Fruit fly (Drosophila melanogaster): ENCODE data around the gene Jon74E.
A peak's percentile ranks its signal among the peaks of the same experiment; 100 is the strongest.

The Jon74E gene

DNA sequence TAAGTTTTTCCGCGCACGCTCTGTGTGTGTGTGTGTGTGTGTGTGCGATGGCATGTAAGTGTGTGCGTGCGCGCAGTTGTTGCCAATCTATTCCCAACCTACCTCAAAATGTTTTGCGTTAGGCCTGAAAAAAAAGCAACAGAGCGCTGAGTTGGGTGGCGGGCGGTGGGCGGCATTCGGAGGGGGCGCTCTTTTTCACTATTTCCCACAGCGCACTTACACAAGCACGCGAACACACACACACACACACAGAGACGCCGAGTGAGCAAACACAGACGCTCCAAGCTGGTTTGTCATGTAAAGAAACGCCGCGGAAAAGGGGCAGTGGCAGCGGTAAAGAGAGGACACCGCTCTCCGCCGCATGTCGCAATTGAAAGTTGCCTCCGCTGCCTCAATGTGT lies 23.2 kb upstream of the Jon74E start (continued):
- no peak for TF ChIP-seq CG9797 (GFP tag; optimal IDR thresholded peaks at IDR 0.05)
- no peak for TF ChIP-seq TFAM (GFP tag; optimal IDR thresholded peaks at IDR 0.05)
- TF ChIP-seq Myb (GFP tag; optimal IDR thresholded peaks at IDR 0.05), result no peak
- TF ChIP-seq Sox100B (GFP tag; optimal IDR thresholded peaks at IDR 0.05), result no peak
- TF ChIP-seq Tbp (GFP tag; optimal IDR thresholded peaks at IDR 0.05), result no peak
- peak; percentile 43; the same call in 1 of the 2 replicates for TF ChIP-seq vvl (GFP tag; IDR thresholded peaks at IDR 0.05)
- TF ChIP-seq CG12391 (tag; optimal IDR thresholded peaks at IDR 0.05), result no peak
- no peak for TF ChIP-seq row (GFP tag; IDR thresholded peaks at IDR 0.05)
- no peak for TF ChIP-seq zen (tag; optimal IDR thresholded peaks at IDR 0.05)
- TF ChIP-seq sim (GFP tag; IDR thresholded peaks at IDR 0.05), result no peak
- peak; percentile 55; the same call in 1 of the 2 replicates for TF ChIP-seq rib (GFP tag; IDR thresholded peaks at IDR 0.05)
- peak; percentile 36 for TF ChIP-seq CG15601 (tag; optimal IDR thresholded peaks at IDR 0.05)
- no peak for TF ChIP-seq CG18011 (GFP tag; optimal IDR thresholded peaks at IDR 0.05)
- no peak for TF ChIP-seq Sin3A (optimal IDR thresholded peaks at IDR 0.05)
- TF ChIP-seq lbe (GFP tag; optimal IDR thresholded peaks at IDR 0.05), result no peak
- no peak for TF ChIP-seq nom (GFP tag; optimal IDR thresholded peaks at IDR 0.05)
- TF ChIP-seq lilli (GFP tag; optimal IDR thresholded peaks at IDR 0.05), result no peak
- no peak for TF ChIP-seq CG16863 (GFP tag; optimal IDR thresholded peaks at IDR 0.05)
- no peak for TF ChIP-seq CG10274 (GFP tag; optimal IDR thresholded peaks at IDR 0.05)
- TF ChIP-seq D19B (GFP tag; optimal IDR thresholded peaks at IDR 0.05), result no peak
- peak; percentile 8 for TF ChIP-seq sug (tag; optimal IDR thresholded peaks at IDR 0.05)
- TF ChIP-seq trem (tag; optimal IDR thresholded peaks at IDR 0.05), result no peak
- no peak for TF ChIP-seq Asciz (GFP tag; optimal IDR thresholded peaks at IDR 0.05)
- TF ChIP-seq grn (GFP tag; optimal IDR thresholded peaks at IDR 0.05), result no peak
- TF ChIP-seq ftz-f1 (GFP tag; optimal IDR thresholded peaks at IDR 0.05), result peak; percentile 8
- TF ChIP-seq unc-4 (GFP tag; IDR thresholded peaks at IDR 0.05; ENCODE audit: partially characterized antibody), result peak; percentile 21; the same call in 1 of the 2 replicates
- TF ChIP-seq CG14710 (tag; optimal IDR thresholded peaks at IDR 0.05), result no peak
- no peak for TF ChIP-seq pfk (GFP tag; optimal IDR thresholded peaks at IDR 0.05)
- no peak for TF ChIP-seq dmrt99B (tag; optimal IDR thresholded peaks at IDR 0.05)
- no peak for TF ChIP-seq ind (GFP tag; optimal IDR thresholded peaks at IDR 0.05)
- TF ChIP-seq HLH3B (GFP tag; IDR thresholded peaks at IDR 0.05), result no peak
- no peak for TF ChIP-seq crp (GFP tag; optimal IDR thresholded peaks at IDR 0.05)
- no peak for TF ChIP-seq oc (tag; optimal IDR thresholded peaks at IDR 0.05)
- no peak; the same call in 1 of the 2 replicates for TF ChIP-seq CG14441 (GFP tag; IDR thresholded peaks at IDR 0.05)
- TF ChIP-seq CG5953 (GFP tag; IDR thresholded peaks at IDR 0.05), result 0 out of 2 replicates have a peak, but pooled peaks have one; percentile 17
- TF ChIP-seq CG9437 (GFP tag; optimal IDR thresholded peaks at IDR 0.05), result no peak
- no peak for TF ChIP-seq fd96Cb (tag; optimal IDR thresholded peaks at IDR 0.05)
- TF ChIP-seq CG13894 (tag; optimal IDR thresholded peaks at IDR 0.05), result no peak
- no peak for TF ChIP-seq esg (GFP tag; conservative IDR thresholded peaks at IDR 0.05)
- TF ChIP-seq C15 (GFP tag; IDR thresholded peaks at IDR 0.05), result no peak
- TF ChIP-seq Ptx1 (GFP tag; IDR thresholded peaks at IDR 0.05), result no peak
- TF ChIP-seq insv (GFP tag; optimal IDR thresholded peaks at IDR 0.05), result no peak
- TF ChIP-seq Elba2 (GFP tag; optimal IDR thresholded peaks at IDR 0.05), result no peak
- TF ChIP-seq CG43689 (GFP tag; IDR thresholded peaks at IDR 0.05), result no peak
- no peak for TF ChIP-seq CG10959 (GFP tag; IDR thresholded peaks at IDR 0.05)
- no peak for TF ChIP-seq Ada2b (GFP tag; IDR thresholded peaks at IDR 0.05)
- TF ChIP-seq Adf1 (GFP tag; IDR thresholded peaks at IDR 0.05), result peak; percentile 83
- no peak for TF ChIP-seq fd3F (GFP tag; optimal IDR thresholded peaks at IDR 0.05)
- TF ChIP-seq Xrp1 (GFP tag; IDR thresholded peaks at IDR 0.05), result no peak
- TF ChIP-seq sd (tag; optimal IDR thresholded peaks at IDR 0.05), result peak; percentile 15
- no peak for TF ChIP-seq CG2199 (GFP tag; IDR thresholded peaks at IDR 0.05)
- no peak for TF ChIP-seq B-H2 (GFP tag; optimal IDR thresholded peaks at IDR 0.05)
